Worm (Caenorhabditis elegans): Measurements from ENCODE around the gene emc-3.

DNA sequence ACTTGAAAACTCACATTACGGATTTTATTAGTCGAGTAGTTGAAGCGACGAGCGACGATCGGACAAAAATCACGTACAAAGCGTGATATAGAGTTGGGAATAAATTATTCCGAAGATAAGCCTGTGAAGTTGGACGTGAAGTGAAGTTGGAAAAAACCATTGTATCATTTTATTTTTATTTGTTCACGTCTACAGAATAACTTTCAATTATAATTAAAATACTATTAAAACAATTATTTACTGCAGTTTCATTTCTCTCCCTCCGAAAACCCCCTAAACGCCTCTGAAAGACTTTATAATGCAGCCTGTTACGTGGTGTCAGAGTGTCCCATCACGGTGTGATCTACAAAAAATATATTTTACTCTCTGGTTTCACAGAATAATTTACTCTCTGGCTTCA lies 21.6 kb downstream of the emc-3 start, which contains the start of gene Y62E10A.3:
- TF ChIP-seq unc-62 (GFP tag; optimal IDR thresholded peaks at IDR 0.05) (no peak), nfya-1 (tag; optimal IDR thresholded peaks at IDR 0.05; ENCODE audit: insufficient read depth) (no peak), ceh-82 (tag; optimal IDR thresholded peaks at IDR 0.05) (no peak), mdl-1 (tag; optimal IDR thresholded peaks at IDR 0.05) (no peak), jun-1 (tag; optimal IDR thresholded peaks at IDR 0.05) (no peak), unc-39 (tag; optimal IDR thresholded peaks at IDR 0.05) (no peak)
